Fruit fly (Drosophila melanogaster): ENCODE data around the gene CG31955.

The CG31955 gene

dm6 chr2L:3675770-3676169 is 37.1 kb downstream of the CG31955 start (continued):
- TF ChIP-seq nmo (GFP tag; optimal IDR thresholded peaks at IDR 0.05) (peak; percentile 44), CG11560 (tag; IDR thresholded peaks at IDR 0.05) (no peak), CG7372 (GFP tag; IDR thresholded peaks at IDR 0.05) (0 out of 2 replicates have a peak, but pooled peaks have one; percentile 34), Doc2 (GFP tag; IDR thresholded peaks at IDR 0.05) (no peak), ATbp (GFP tag; optimal IDR thresholded peaks at IDR 0.05) (peak; percentile 17), CG9817 (tag; optimal IDR thresholded peaks at IDR 0.05) (peak; percentile 4), Usf (GFP tag; optimal IDR thresholded peaks at IDR 0.05) (no peak), ewg (GFP tag; optimal IDR thresholded peaks at IDR 0.05) (peak; percentile 6), fd102C (GFP tag; optimal IDR thresholded peaks at IDR 0.05) (no peak), fru (optimal IDR thresholded peaks at IDR 0.05) (no peak), Rfx (GFP tag; IDR thresholded peaks at IDR 0.05) (no peak), CG6813 (GFP tag; optimal IDR thresholded peaks at IDR 0.05) (no peak), CG34376 (GFP tag; optimal IDR thresholded peaks at IDR 0.05) (no peak), fd64A (GFP tag; optimal IDR thresholded peaks at IDR 0.05) (peak; percentile 2), CG4730 (GFP tag; IDR thresholded peaks at IDR 0.05) (no peak), CG10565 (GFP tag; optimal IDR thresholded peaks at IDR 0.05) (no peak), CG13424 (tag; optimal IDR thresholded peaks at IDR 0.05) (no peak), Mrtf (GFP tag; IDR thresholded peaks at IDR 0.05) (0 out of 3 replicates have a peak, but pooled peaks have one; percentile 23), br (optimal IDR thresholded peaks at IDR 0.05) (no peak), CG8281 (tag; optimal IDR thresholded peaks at IDR 0.05) (no peak), ken (GFP tag; IDR thresholded peaks at IDR 0.05) (no peak), Ets97D (GFP tag; optimal IDR thresholded peaks at IDR 0.05) (no peak), CG4854 (GFP tag; optimal IDR thresholded peaks at IDR 0.05) (no peak), CG4707 (GFP tag; optimal IDR thresholded peaks at IDR 0.05) (no peak), CG2199 (GFP tag; IDR thresholded peaks at IDR 0.05) (0 out of 3 replicates have a peak, but pooled peaks have one; percentile 32), mam (GFP tag; optimal IDR thresholded peaks at IDR 0.05) (no peak), HLH54F (GFP tag; optimal IDR thresholded peaks at IDR 0.05) (no peak), fd96Cb (tag; optimal IDR thresholded peaks at IDR 0.05) (peak; percentile 55), pita (GFP tag; optimal IDR thresholded peaks at IDR 0.05) (no peak), Lhr (GFP tag; optimal IDR thresholded peaks at IDR 0.05) (peak; percentile 1), Bteb2 (GFP tag; optimal IDR thresholded peaks at IDR 0.05) (no peak), CG4424 (GFP tag; optimal IDR thresholded peaks at IDR 0.05) (peak; percentile 17), CG18476 (GFP tag; optimal IDR thresholded peaks at IDR 0.05) (no peak), dmrt11E (tag; optimal IDR thresholded peaks at IDR 0.05) (peak; percentile 67), cad (GFP tag; optimal IDR thresholded peaks at IDR 0.05) (no peak), ERR (GFP tag; optimal IDR thresholded peaks at IDR 0.05) (no peak), pnt (GFP tag; optimal IDR thresholded peaks at IDR 0.05) (peak; percentile 28), pfk (GFP tag; optimal IDR thresholded peaks at IDR 0.05) (no peak), D19B (GFP tag; optimal IDR thresholded peaks at IDR 0.05) (no peak), lola (GFP tag; optimal IDR thresholded peaks at IDR 0.05) (peak in 1 of 3 experiments; percentile 72), Meics (GFP tag; optimal IDR thresholded peaks at IDR 0.05) (no peak), zen2 (GFP tag; IDR thresholded peaks at IDR 0.05; ENCODE audit: partially characterized antibody) (no peak), so (GFP tag; IDR thresholded peaks at IDR 0.05) (no peak), Atf6 (GFP tag; IDR thresholded peaks at IDR 0.05) (no peak), CG9727 (GFP tag; optimal IDR thresholded peaks at IDR 0.05) (peak; percentile 18), wdn (GFP tag; IDR thresholded peaks at IDR 0.05) (no peak), danr (GFP tag; IDR thresholded peaks at IDR 0.05) (no peak), zf30C (GFP tag; optimal IDR thresholded peaks at IDR 0.05) (peak; percentile 14), CG6765 (GFP tag; optimal IDR thresholded peaks at IDR 0.05) (no peak), lab (GFP tag; optimal IDR thresholded peaks at IDR 0.05) (no peak), Awh (GFP tag; IDR thresholded peaks at IDR 0.05) (0 out of 2 replicates have a peak, but pooled peaks have one; percentile 28), CG1529 (GFP tag; optimal IDR thresholded peaks at IDR 0.05) (no peak)

Measured in whole organism, embryonic.